Worm (Caenorhabditis elegans): ENCODE measurements around the gene C16B8.2.

Gene C16B8.2

ce11 chrX:3960345-3960744 is 5.9 kb downstream of the C16B8.2 start:
- TF ChIP-seq ets-7 (tag; optimal IDR thresholded peaks at IDR 0.05) = no peak
- TF ChIP-seq flt-1 (GFP tag; IDR thresholded peaks at IDR 0.05) = no peak
- no peak for TF ChIP-seq F13C5.2 (tag; optimal IDR thresholded peaks at IDR 0.05)
- no peak for TF ChIP-seq scrt-1 (GFP tag; IDR thresholded peaks at IDR 0.05)
- no peak for TF ChIP-seq aly-1 (tag; optimal IDR thresholded peaks at IDR 0.05)
- no peak for TF ChIP-seq ceh-36 (tag; optimal IDR thresholded peaks at IDR 0.05)
- TF ChIP-seq tra-4 (tag; optimal IDR thresholded peaks at IDR 0.05) = no peak
- no peak for TF ChIP-seq B0310.2 (tag; optimal IDR thresholded peaks at IDR 0.05)
- no peak for TF ChIP-seq hmbx-1 (tag; optimal IDR thresholded peaks at IDR 0.05)
- no peak for TF ChIP-seq tbx-37 (GFP tag; conservative IDR thresholded peaks at IDR 0.05)
- no peak for TF ChIP-seq sea-1 (GFP tag; conservative IDR thresholded peaks at IDR 0.05)
- TF ChIP-seq ceh-13 (GFP tag; optimal IDR thresholded peaks at IDR 0.05) = no peak
- no peak for TF ChIP-seq pes-1 (GFP tag; IDR thresholded peaks at IDR 0.05)
- TF ChIP-seq ama-1 (optimal IDR thresholded peaks at IDR 0.05) = no peak
- TF ChIP-seq tbx-11 (GFP tag; IDR thresholded peaks at IDR 0.05) = no peak
- TF ChIP-seq hmg-4 (GFP tag; optimal IDR thresholded peaks at IDR 0.05) = no peak
- no peak for TF ChIP-seq hnd-1 (tag; optimal IDR thresholded peaks at IDR 0.05)

DNA sequence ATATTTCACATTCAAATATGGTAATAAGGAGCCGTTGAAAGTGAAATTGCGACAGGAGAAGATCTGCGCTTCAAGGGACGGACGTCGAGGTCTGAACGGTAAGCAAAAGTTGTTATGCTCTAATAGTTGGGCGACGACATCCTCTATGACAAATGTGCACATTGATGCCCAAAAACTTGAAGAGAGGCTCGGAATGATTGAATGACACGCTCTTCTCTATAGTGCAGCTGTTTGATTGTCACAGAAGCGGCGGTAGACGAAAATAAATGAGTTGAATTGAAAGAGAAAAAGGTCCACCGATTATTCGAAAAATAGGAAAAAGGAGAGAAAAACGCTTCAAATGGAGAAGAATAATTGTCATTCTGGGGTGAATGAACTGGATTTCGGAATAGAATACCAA is 7.0 kb downstream of the C16B8.2 start:
- TF ChIP-seq aly-1 (tag; optimal IDR thresholded peaks at IDR 0.05) (no peak), pes-1 (GFP tag; IDR thresholded peaks at IDR 0.05) (no peak), hnd-1 (tag; optimal IDR thresholded peaks at IDR 0.05) (no peak), ama-1 (optimal IDR thresholded peaks at IDR 0.05) (no peak), F13C5.2 (tag; optimal IDR thresholded peaks at IDR 0.05) (no peak), B0310.2 (tag; optimal IDR thresholded peaks at IDR 0.05) (no peak), ceh-13 (GFP tag; optimal IDR thresholded peaks at IDR 0.05) (no peak)

DNA sequence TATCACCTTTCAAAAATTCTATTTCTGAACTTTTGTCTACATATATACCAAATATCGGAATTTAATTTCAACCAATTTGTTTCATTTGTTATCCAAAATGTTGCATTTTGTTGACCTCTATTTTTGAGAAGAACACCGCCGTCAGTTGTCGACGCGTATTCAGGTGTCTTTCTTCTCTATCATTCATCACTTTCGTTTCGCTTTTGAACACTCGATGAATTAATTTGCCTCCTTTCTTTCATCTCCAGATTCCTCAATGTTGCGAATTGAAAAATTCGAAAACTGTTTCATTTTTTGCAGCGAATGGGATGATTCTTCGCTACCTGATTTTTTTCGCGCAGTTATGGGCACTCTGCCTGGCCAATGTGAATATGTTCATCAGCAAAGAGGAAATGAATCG is 8.0 kb downstream of the C16B8.2 start, which contains the start of gene lin-18:
Gene lin-18, plus strand, starts transcription at position 301 of the 400 bp plus-strand sequence.
- no peak for TF ChIP-seq pes-1 (GFP tag; IDR thresholded peaks at IDR 0.05)
- TF ChIP-seq sea-1 (GFP tag; conservative IDR thresholded peaks at IDR 0.05) = no peak
- no peak for TF ChIP-seq ama-1 (optimal IDR thresholded peaks at IDR 0.05)
- TF ChIP-seq tbx-11 (GFP tag; IDR thresholded peaks at IDR 0.05) = no peak
- TF ChIP-seq hnd-1 (tag; optimal IDR thresholded peaks at IDR 0.05) = no peak
- no peak for TF ChIP-seq flt-1 (GFP tag; IDR thresholded peaks at IDR 0.05)
- TF ChIP-seq ets-7 (tag; optimal IDR thresholded peaks at IDR 0.05) = no peak
- no peak for TF ChIP-seq hmbx-1 (tag; optimal IDR thresholded peaks at IDR 0.05)
- no peak for TF ChIP-seq tbx-37 (GFP tag; conservative IDR thresholded peaks at IDR 0.05)
- no peak for TF ChIP-seq hmg-4 (GFP tag; optimal IDR thresholded peaks at IDR 0.05)
- no peak for TF ChIP-seq aly-1 (tag; optimal IDR thresholded peaks at IDR 0.05)
- no peak for TF ChIP-seq ceh-13 (GFP tag; optimal IDR thresholded peaks at IDR 0.05)
- TF ChIP-seq tra-4 (tag; optimal IDR thresholded peaks at IDR 0.05) = no peak
- no peak for TF ChIP-seq B0310.2 (tag; optimal IDR thresholded peaks at IDR 0.05)
- no peak for TF ChIP-seq scrt-1 (GFP tag; IDR thresholded peaks at IDR 0.05)

- TF ChIP-seq sea-1 (GFP tag; conservative IDR thresholded peaks at IDR 0.05) = no peak
- TF ChIP-seq pes-1 (GFP tag; IDR thresholded peaks at IDR 0.05) = no peak
- TF ChIP-seq aly-1 (tag; optimal IDR thresholded peaks at IDR 0.05) = no peak
Measured at ce11 chrX:3957475-3958204, 8.6 kb downstream of the C16B8.2 start.

- no peak for TF ChIP-seq scrt-1 (GFP tag; IDR thresholded peaks at IDR 0.05)
- TF ChIP-seq tbx-11 (GFP tag; IDR thresholded peaks at IDR 0.05) = no peak
- no peak for TF ChIP-seq ama-1 (optimal IDR thresholded peaks at IDR 0.05)
- TF ChIP-seq F13C5.2 (tag; optimal IDR thresholded peaks at IDR 0.05) = no peak
- TF ChIP-seq flt-1 (GFP tag; IDR thresholded peaks at IDR 0.05) = no peak
- TF ChIP-seq tra-4 (tag; optimal IDR thresholded peaks at IDR 0.05) = no peak
- TF ChIP-seq hmbx-1 (tag; optimal IDR thresholded peaks at IDR 0.05) = no peak
- TF ChIP-seq hmg-4 (GFP tag; optimal IDR thresholded peaks at IDR 0.05) = no peak
- TF ChIP-seq hnd-1 (tag; optimal IDR thresholded peaks at IDR 0.05) = no peak
- no peak for TF ChIP-seq tbx-37 (GFP tag; conservative IDR thresholded peaks at IDR 0.05)
- TF ChIP-seq ceh-36 (tag; optimal IDR thresholded peaks at IDR 0.05) = no peak
- no peak for TF ChIP-seq ceh-13 (GFP tag; optimal IDR thresholded peaks at IDR 0.05)
- TF ChIP-seq sea-1 (GFP tag; conservative IDR thresholded peaks at IDR 0.05) = no peak
- TF ChIP-seq pes-1 (GFP tag; IDR thresholded peaks at IDR 0.05) = no peak
- no peak for TF ChIP-seq aly-1 (tag; optimal IDR thresholded peaks at IDR 0.05)
- no peak for TF ChIP-seq B0310.2 (tag; optimal IDR thresholded peaks at IDR 0.05)
- no peak for TF ChIP-seq ets-7 (tag; optimal IDR thresholded peaks at IDR 0.05)
Measured at ce11 chrX:3952737-3953136, 13.5 kb downstream of the C16B8.2 start.

- TF ChIP-seq ets-7 (tag; optimal IDR thresholded peaks at IDR 0.05) (no peak), F13C5.2 (tag; optimal IDR thresholded peaks at IDR 0.05) (no peak), B0310.2 (tag; optimal IDR thresholded peaks at IDR 0.05) (no peak), hnd-1 (tag; optimal IDR thresholded peaks at IDR 0.05) (no peak), aly-1 (tag; optimal IDR thresholded peaks at IDR 0.05) (no peak), tra-4 (tag; optimal IDR thresholded peaks at IDR 0.05) (no peak), sea-1 (GFP tag; conservative IDR thresholded peaks at IDR 0.05) (no peak), tbx-11 (GFP tag; IDR thresholded peaks at IDR 0.05) (no peak), flt-1 (GFP tag; IDR thresholded peaks at IDR 0.05) (no peak), ceh-36 (tag; optimal IDR thresholded peaks at IDR 0.05) (no peak), ceh-13 (GFP tag; optimal IDR thresholded peaks at IDR 0.05) (no peak), hmbx-1 (tag; optimal IDR thresholded peaks at IDR 0.05) (no peak), ama-1 (optimal IDR thresholded peaks at IDR 0.05) (no peak), scrt-1 (GFP tag; IDR thresholded peaks at IDR 0.05) (no peak)
Measured at ce11 chrX:3949763-3950162, 16.5 kb downstream of the C16B8.2 start.

ce11 chrX:3949026-3949425 is 17.2 kb downstream of the C16B8.2 start:
- TF ChIP-seq sea-1 (GFP tag; conservative IDR thresholded peaks at IDR 0.05) (no peak), flt-1 (GFP tag; IDR thresholded peaks at IDR 0.05) (no peak)

DNA sequence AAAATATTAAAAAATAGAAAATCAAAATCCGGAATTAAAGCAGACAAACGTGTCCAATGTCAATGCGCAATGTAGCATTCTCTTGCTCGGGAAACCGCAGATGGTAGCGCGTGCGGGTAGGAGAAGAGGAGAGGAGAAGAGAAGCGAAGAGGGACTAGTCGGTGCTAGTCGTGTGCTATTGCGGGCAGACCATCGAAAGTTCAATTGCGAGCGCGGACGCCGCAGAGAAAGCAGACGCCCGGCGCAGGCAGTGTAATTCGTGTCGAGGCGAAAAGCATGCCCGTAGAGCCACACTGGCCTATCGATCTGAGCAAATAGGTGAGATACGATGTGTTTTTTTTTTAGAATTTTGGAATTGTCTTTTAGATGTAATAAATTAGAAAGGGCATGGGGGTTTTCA is 20.6 kb downstream of the C16B8.2 start:
- TF ChIP-seq ets-7 (tag; optimal IDR thresholded peaks at IDR 0.05) (no peak), tbx-11 (GFP tag; IDR thresholded peaks at IDR 0.05) (no peak), B0310.2 (tag; optimal IDR thresholded peaks at IDR 0.05) (no peak), F13C5.2 (tag; optimal IDR thresholded peaks at IDR 0.05) (peak; percentile 5), flt-1 (GFP tag; IDR thresholded peaks at IDR 0.05) (no peak), pes-1 (GFP tag; IDR thresholded peaks at IDR 0.05) (no peak), hmbx-1 (tag; optimal IDR thresholded peaks at IDR 0.05) (no peak), hmg-4 (GFP tag; optimal IDR thresholded peaks at IDR 0.05) (no peak)

Measured in whole organism, early embryonic.